Worm (Caenorhabditis elegans) whole organism, mixed stage, embryonic: ENCODE data around the gene dhs-28.
"Not testable (repeated sequence)": the region's sequence is repeated elsewhere in the genome, so short reads cannot be mapped to it uniquely, and the experiment has no call there.

Experiments used
- M03D4.4 ChIP-seq: sonication (generic microtip); optimal IDR thresholded peaks from 2 replicates; lab custom pipeline; 2017; ENCODE audit warnings: mild to moderate bottlenecking, missing genetic modification characterization, missing compliant biosample characterization
- bed-3 ChIP-seq: fragments of 200-800 bp; sonication (Bioruptor generic); optimal IDR thresholded peaks from 3 replicates; lab custom pipeline; 2018; ENCODE audit warnings: mild to moderate bottlenecking, missing genetic modification characterization, moderate library complexity, missing compliant biosample characterization
- blmp-1 ChIP-seq: fragments of 150-350 bp; optimal IDR thresholded peaks from 2 replicates; lab custom pipeline; 2014; ENCODE audit warnings: missing biosample characterization, missing genetic modification characterization
- ceh-39 ChIP-seq: fragments of 150-350 bp; optimal IDR thresholded peaks from 2 replicates; lab custom pipeline; 2014; ENCODE audit warnings: missing biosample characterization, missing genetic modification characterization
- ceh-83 ChIP-seq: fragments of 200-800 bp; sonication (Bioruptor generic); optimal IDR thresholded peaks from 2 replicates; lab custom pipeline; 2018; ENCODE audit warnings: mild to moderate bottlenecking, missing genetic modification characterization, missing compliant biosample characterization
- ces-1 ChIP-seq: fragments of 150-350 bp; optimal IDR thresholded peaks from 2 replicates; lab custom pipeline; 2014; ENCODE audit warnings: missing biosample characterization, missing genetic modification reagents, missing genetic modification characterization
- cnd-1 ChIP-seq: fragments of 200-800 bp; sonication (Bioruptor generic); optimal IDR thresholded peaks from 2 replicates; lab custom pipeline; 2018; ENCODE audit warnings: mild to moderate bottlenecking, missing genetic modification characterization, missing compliant biosample characterization
- drap-1 ChIP-seq: fragments of 200-800 bp; sonication (Bioruptor generic); optimal IDR thresholded peaks from 3 replicates; lab custom pipeline; 2018; ENCODE audit warnings: mild to moderate bottlenecking, missing genetic modification characterization, missing compliant biosample characterization
- elt-1 ChIP-seq: sonication (generic microtip); optimal IDR thresholded peaks from 2 replicates; lab custom pipeline; 2017; ENCODE audit warnings: missing genetic modification characterization, mild to moderate bottlenecking, missing compliant biosample characterization, antibody characterized with exemption, moderate library complexity, borderline replicate concordance; ENCODE audit not compliant: insufficient read depth
- ham-2 ChIP-seq: fragments of 200-800 bp; sonication (Bioruptor generic); optimal IDR thresholded peaks from 2 replicates; lab custom pipeline; 2018; ENCODE audit warnings: mild to moderate bottlenecking, missing genetic modification characterization, missing compliant biosample characterization
- lin-13 ChIP-seq: fragments of 150-350 bp; optimal IDR thresholded peaks from 2 replicates; lab custom pipeline; 2014; ENCODE audit warnings: missing biosample characterization, missing genetic modification characterization
- lin-32 ChIP-seq: fragments of 200-800 bp; sonication (Bioruptor generic); optimal IDR thresholded peaks from 2 replicates; lab custom pipeline; 2018; ENCODE audit warnings: mild to moderate bottlenecking, missing genetic modification characterization, missing compliant biosample characterization
- lsy-2 ChIP-seq: fragments of 150-350 bp; optimal IDR thresholded peaks from 2 replicates; lab custom pipeline; 2014; ENCODE audit warnings: missing biosample characterization, missing genetic modification characterization
- mab-5 ChIP-seq: fragments of 150-350 bp; optimal IDR thresholded peaks from 2 replicates; lab custom pipeline; 2014; ENCODE audit warnings: missing biosample characterization, missing genetic modification characterization
- mep-1 ChIP-seq: fragments of 150-350 bp; optimal IDR thresholded peaks from 2 replicates; lab custom pipeline; 2017; ENCODE audit warnings: missing biosample characterization, missing genetic modification reagents, missing genetic modification characterization, inconsistent platforms
- nhr-2 ChIP-seq: fragments of 150-350 bp; optimal IDR thresholded peaks from 2 replicates; lab custom pipeline; 2014; ENCODE audit warnings: missing biosample characterization, missing genetic modification characterization
- nhr-237 ChIP-seq: fragments of 150-350 bp; optimal IDR thresholded peaks from 2 replicates; lab custom pipeline; 2014; ENCODE audit warnings: missing biosample characterization, missing genetic modification characterization
- pha-4 ChIP-seq: fragments of 150-350 bp; optimal IDR thresholded peaks from 2 replicates; lab custom pipeline; 2018; ENCODE audit warnings: missing biosample characterization, missing genetic modification reagents, missing genetic modification characterization
- sem-2 ChIP-seq: fragments of 200-800 bp; sonication (Bioruptor generic); optimal IDR thresholded peaks from 2 replicates; lab custom pipeline; 2018; ENCODE audit warnings: mild to moderate bottlenecking, missing genetic modification characterization, missing compliant biosample characterization
- sptf-1 ChIP-seq: sonication (generic microtip); optimal IDR thresholded peaks from 2 replicates; lab custom pipeline; 2017; ENCODE audit warnings: mild to moderate bottlenecking, missing genetic modification characterization, moderate library complexity, missing compliant biosample characterization
- unc-120 ChIP-seq: sonication (generic microtip); optimal IDR thresholded peaks from 2 replicates; lab custom pipeline; 2017; ENCODE audit warnings: missing genetic modification characterization, missing compliant biosample characterization; ENCODE audit not compliant: poor library complexity, severe bottlenecking
- ztf-11 ChIP-seq: fragments of 150-350 bp; optimal IDR thresholded peaks from 2 replicates; lab custom pipeline; 2014; ENCODE audit warnings: missing biosample characterization, missing genetic modification characterization

dhs-28 gene

DNA sequence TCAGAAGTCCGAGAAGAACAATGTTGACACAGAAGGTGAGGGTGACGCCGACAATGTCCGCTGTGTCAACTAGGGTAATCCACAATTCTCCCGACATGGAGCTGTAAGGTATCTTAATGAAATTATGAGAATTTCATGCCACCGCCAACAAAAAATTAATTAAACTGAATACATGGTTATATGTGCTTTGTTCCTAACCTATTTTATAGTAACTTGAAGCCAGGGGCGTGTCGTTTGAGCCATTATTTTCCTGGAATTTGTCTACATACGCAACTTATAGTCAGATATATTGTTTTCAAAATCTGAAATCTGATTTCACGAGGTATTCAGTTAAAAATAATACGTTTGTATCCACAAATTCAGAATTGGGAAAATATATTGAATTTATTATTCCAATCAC lies 47.6 kb downstream of the dhs-28 start, which contains the start of gene odr-10:
TSS of gene odr-10 (minus strand) at position 101 of the 400 bp plus-strand sequence.
- TF ChIP-seq ham-2 (GFP tag; lab: Kevin White, UChicago) (no peak), nhr-2 (tag; lab: Kevin White, UChicago) (no peak), elt-1 (tag; lab: Kevin White, UChicago) (no peak), blmp-1 (tag; lab: Kevin White, UChicago) (no peak), lin-13 (no peak), mep-1 (tag; lab: Kevin White, UChicago) (no peak)

DNA sequence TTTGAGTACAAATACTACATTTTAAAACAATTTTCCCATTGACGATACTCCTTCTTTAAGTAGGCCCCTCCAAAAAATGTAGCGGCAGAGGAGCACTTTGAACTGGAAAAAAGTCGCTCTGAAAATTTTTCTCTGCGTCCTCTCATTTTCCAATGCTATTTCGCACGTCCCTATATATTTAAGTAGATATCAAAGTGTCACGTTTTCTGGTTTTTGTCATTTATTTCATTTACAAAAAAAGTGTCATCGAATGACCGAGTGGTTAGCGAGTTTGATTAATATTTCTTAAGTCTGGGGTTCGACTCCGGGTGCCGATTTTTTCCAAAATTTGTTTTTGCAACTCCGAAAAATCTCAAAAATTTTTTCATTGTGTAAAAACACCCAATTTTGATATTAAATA lies 48.7 kb downstream of the dhs-28 start:
- TF ChIP-seq sem-2 (GFP tag; lab: Kevin White, UChicago) (no peak), blmp-1 (tag; lab: Kevin White, UChicago) (no peak), pha-4 (tag; lab: Kevin White, UChicago) (no peak), M03D4.4 (tag; lab: Kevin White, UChicago) (no peak), nhr-237 (tag; lab: Kevin White, UChicago) (no peak), elt-1 (tag; lab: Kevin White, UChicago) (no peak), mab-5 (tag; lab: Kevin White, UChicago) (no peak), ces-1 (no peak), bed-3 (GFP tag; lab: Kevin White, UChicago) (no peak), ceh-39 (no peak), ztf-11 (no peak), unc-120 (tag; lab: Kevin White, UChicago) (no peak), cnd-1 (tag; lab: Kevin White, UChicago) (no peak)

DNA sequence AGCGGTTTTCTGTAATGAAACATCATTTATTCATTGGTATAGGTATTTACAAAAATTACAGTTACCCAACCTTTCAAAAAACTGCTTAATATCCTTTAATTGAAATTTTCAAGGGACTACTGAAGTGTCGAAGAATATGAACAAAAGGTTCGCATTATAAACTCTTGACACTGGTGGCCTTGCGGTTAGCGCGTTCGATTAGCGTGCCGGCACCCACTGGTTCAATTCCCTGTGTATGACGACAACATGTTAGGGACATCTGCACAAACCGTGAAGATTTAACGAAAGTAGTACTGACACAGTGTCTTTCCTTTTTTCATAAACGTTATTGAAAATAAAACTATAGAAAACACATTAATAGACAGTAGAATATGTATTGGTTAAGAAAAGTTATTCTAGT lies 49.5 kb downstream of the dhs-28 start:
- TF ChIP-seq drap-1 (GFP tag; lab: Kevin White, UChicago) = peak; percentile 52
- peak; percentile 5 for TF ChIP-seq lin-32 (GFP tag; lab: Kevin White, UChicago)
- peak; percentile 31 for TF ChIP-seq ceh-83 (GFP tag; lab: Kevin White, UChicago)
- peak; percentile 5 for TF ChIP-seq sem-2 (GFP tag; lab: Kevin White, UChicago)
- peak; percentile 7 for TF ChIP-seq M03D4.4 (tag; lab: Kevin White, UChicago)
- no peak for TF ChIP-seq lsy-2 (tag; lab: Kevin White, UChicago)
- peak; percentile 42 for TF ChIP-seq ham-2 (GFP tag; lab: Kevin White, UChicago)
- TF ChIP-seq mep-1 (tag; lab: Kevin White, UChicago) = no peak
- TF ChIP-seq cnd-1 (tag; lab: Kevin White, UChicago) = peak; percentile 76
- TF ChIP-seq nhr-237 (tag; lab: Kevin White, UChicago) = no peak
- TF ChIP-seq sptf-1 (tag; lab: Kevin White, UChicago) = peak; percentile 41
- peak; percentile 15 for TF ChIP-seq unc-120 (tag; lab: Kevin White, UChicago)

ce11 chrX:6868669-6869068 lies 50.4 kb downstream of the dhs-28 start, which contains the start of gene C53B7.6:
TSS of gene C53B7.6 (minus strand) at chrX:6868769.
- TF ChIP-seq cnd-1 (tag; lab: Kevin White, UChicago); ham-2 (GFP tag; lab: Kevin White, UChicago); nhr-237 (tag; lab: Kevin White, UChicago): not testable (repeated sequence)
